Worm (Caenorhabditis elegans) whole organism, L4 larva: Measurements from ENCODE around the gene clec-22.

Experiments used
- F26F4.8 ChIP-seq: fragments of 200-800 bp; sonication (Bioruptor generic); conservative IDR thresholded peaks from 2 replicates; pipeline ENCODE4 v1.3.6; 2022; ENCODE audit warnings: missing genetic modification characterization, missing compliant biosample characterization
- R02D3.7 ChIP-seq: fragments of 150-350 bp; sonication (generic microtip); optimal IDR thresholded peaks from 3 replicates; lab custom pipeline; 2014; ENCODE audit warnings: missing biosample characterization, missing genetic modification characterization
- Y48G9A.11 ChIP-seq: fragments of 200-800 bp; sonication (Bioruptor generic); IDR thresholded peaks from 2 replicates; pipeline ENCODE4 v1.3.6; 2022; ENCODE audit warnings: missing genetic modification reagents, missing genetic modification characterization, missing compliant biosample characterization
- ama-1 ChIP-seq: fragments of 150-350 bp; optimal IDR thresholded peaks from 2 replicates; lab custom pipeline; 2014; ENCODE audit warnings: inconsistent platforms, mixed read lengths
- ctbp-1 ChIP-seq: fragments of 200-800 bp; sonication (Bioruptor generic); IDR thresholded peaks from 2 replicates; pipeline ENCODE4 v1.3.6; 2022; ENCODE audit warnings: missing genetic modification reagents, missing genetic modification characterization, missing compliant biosample characterization
- dmd-8 ChIP-seq: fragments of 200-800 bp; sonication (Bioruptor generic); IDR thresholded peaks from 2 replicates; pipeline ENCODE4 v1.3.6; 2022; ENCODE audit warnings: missing genetic modification characterization, missing compliant biosample characterization
- nhr-11 ChIP-seq: fragments of 150-350 bp; optimal IDR thresholded peaks from 2 replicates; lab custom pipeline; 2014; ENCODE audit warnings: missing biosample characterization, missing genetic modification characterization
- nhr-237 ChIP-seq: sonication (generic microtip); optimal IDR thresholded peaks from 2 replicates; lab custom pipeline; 2017; ENCODE audit warnings: missing biosample characterization, missing genetic modification characterization
- nhr-6 ChIP-seq: fragments of 150-350 bp; optimal IDR thresholded peaks from 2 replicates; lab custom pipeline; 2014; ENCODE audit warnings: missing biosample characterization, missing genetic modification characterization
- nhr-77 ChIP-seq: fragments of 150-350 bp; optimal IDR thresholded peaks from 2 replicates; lab custom pipeline; 2014; ENCODE audit warnings: missing biosample characterization, missing genetic modification characterization
- pqm-1 ChIP-seq: sonication (generic microtip); optimal IDR thresholded peaks from 2 replicates; lab custom pipeline; 2017; ENCODE audit warnings: missing biosample characterization, missing genetic modification characterization
- snpc-4 ChIP-seq: fragments of 150-350 bp; optimal IDR thresholded peaks from 2 replicates; lab custom pipeline; 2014; ENCODE audit warnings: missing biosample characterization, missing genetic modification characterization
- zag-1 ChIP-seq: fragments of 150-350 bp; optimal IDR thresholded peaks from 2 replicates; lab custom pipeline; 2014; ENCODE audit warnings: missing biosample characterization, missing genetic modification characterization
- ztf-11 ChIP-seq: fragments of 150-350 bp; optimal IDR thresholded peaks from 2 replicates; lab custom pipeline; 2014; ENCODE audit warnings: missing biosample characterization, missing genetic modification characterization

DNA sequence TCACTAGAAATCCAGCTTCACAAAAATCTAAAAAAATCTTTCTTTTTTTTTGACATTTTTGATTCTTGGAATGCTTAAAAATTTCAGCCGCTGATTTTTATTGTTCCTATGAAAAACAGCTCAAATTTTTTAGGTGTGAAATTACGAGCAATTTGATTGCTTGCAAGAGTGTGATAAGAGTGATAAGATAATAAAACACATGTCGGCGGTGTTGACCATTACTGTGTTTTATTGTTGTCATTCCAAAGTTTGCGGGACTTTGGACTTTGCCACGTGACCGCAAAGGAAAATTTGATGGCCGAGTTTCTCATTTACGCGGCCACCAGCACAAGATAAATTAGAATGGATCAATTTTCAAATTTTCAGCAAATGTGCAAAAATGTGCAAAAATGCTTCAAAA, 41.5 kb upstream of the clec-22 start:
- TF ChIP-seq Y48G9A.11 (GFP tag; lab: Robert Waterston, UW), result no peak
- no peak for TF ChIP-seq zag-1
- no peak for TF ChIP-seq nhr-237 (tag; lab: Kevin White, UChicago)
- no peak for TF ChIP-seq ama-1 (lab: Kevin White, UChicago)
- no peak for TF ChIP-seq F26F4.8
- peak; percentile 2 for TF ChIP-seq nhr-77 (tag; lab: Kevin White, UChicago)
- TF ChIP-seq ztf-11, result no peak
- TF ChIP-seq nhr-11 (tag; lab: Kevin White, UChicago), result no peak
- no peak for TF ChIP-seq nhr-6
- no peak for TF ChIP-seq dmd-8 (GFP tag; lab: Robert Waterston, UW)
- no peak for TF ChIP-seq R02D3.7 (tag; lab: Kevin White, UChicago)
- peak; percentile 61 for TF ChIP-seq pqm-1 (tag; lab: Kevin White, UChicago)
- no peak for TF ChIP-seq ctbp-1 (GFP tag; lab: Robert Waterston, UW)
- TF ChIP-seq snpc-4 (tag; lab: Kevin White, UChicago), result no peak
